Fruit fly (Drosophila melanogaster): ENCODE data around the gene CG15202.
A peak's percentile ranks its signal among the peaks of the same experiment; 100 is the strongest.
"Not testable (repeated sequence)": the region's sequence is repeated elsewhere in the genome, so short reads cannot be mapped to it uniquely, and the experiment has no call there.

Gene CG15202

dm6 chrX:11141785-11142591 lies at the start of gene CG15202, which contains the start of gene CG15199:
TSS of gene CG15202 (plus strand) at chrX:11142541.
TSS of gene CG15199 (minus strand) at chrX:11141835.
- TF ChIP-seq dmrt93B (GFP tag; optimal IDR thresholded peaks at IDR 0.05) (no peak), brk (GFP tag; optimal IDR thresholded peaks at IDR 0.05) (no peak), fru (GFP tag; optimal IDR thresholded peaks at IDR 0.05) (no peak), Vsx2 (GFP tag; optimal IDR thresholded peaks at IDR 0.05; ENCODE audit: partially characterized antibody) (no peak), Hr83 (GFP tag; optimal IDR thresholded peaks at IDR 0.05; ENCODE audit: poor library complexity, severe bottlenecking) (no peak), N (GFP tag; optimal IDR thresholded peaks at IDR 0.05) (no peak), tai (GFP tag; optimal IDR thresholded peaks at IDR 0.05) (no peak)

- TF ChIP-seq dsf (GFP tag; optimal IDR thresholded peaks at IDR 0.05; ENCODE audit: borderline replicate concordance), result no peak
- no peak for TF ChIP-seq CG9705 (GFP tag; optimal IDR thresholded peaks at IDR 0.05)
- TF ChIP-seq usp (GFP tag; optimal IDR thresholded peaks at IDR 0.05), result no peak
- no peak for TF ChIP-seq N (GFP tag; optimal IDR thresholded peaks at IDR 0.05)
- no peak for TF ChIP-seq Sp1 (GFP tag; optimal IDR thresholded peaks at IDR 0.05)
- no peak for TF ChIP-seq Vsx2 (GFP tag; optimal IDR thresholded peaks at IDR 0.05; ENCODE audit: partially characterized antibody)
- no peak for TF ChIP-seq h (GFP tag; optimal IDR thresholded peaks at IDR 0.05)
- TF ChIP-seq Jra (GFP tag; optimal IDR thresholded peaks at IDR 0.05), result no peak
- TF ChIP-seq psq (GFP tag; optimal IDR thresholded peaks at IDR 0.05), result no peak
- TF ChIP-seq CrebA (GFP tag; optimal IDR thresholded peaks at IDR 0.05; ENCODE audit: borderline replicate concordance), result no peak
- TF ChIP-seq dl (GFP tag; optimal IDR thresholded peaks at IDR 0.05; ENCODE audit: insufficient read depth in 1 of 2, partially characterized antibody in 2 of 2), result no peak
- TF ChIP-seq Abd-B (GFP tag; optimal IDR thresholded peaks at IDR 0.05), result no peak
- no peak for TF ChIP-seq br (GFP tag; optimal IDR thresholded peaks at IDR 0.05)
- no peak for TF ChIP-seq dmrt93B (GFP tag; optimal IDR thresholded peaks at IDR 0.05)
- TF ChIP-seq Myc (optimal IDR thresholded peaks at IDR 0.05), result no peak
- TF ChIP-seq jim (GFP tag; optimal IDR thresholded peaks at IDR 0.05), result no peak
- TF ChIP-seq ey (GFP tag; optimal IDR thresholded peaks at IDR 0.05), result no peak
These were observed 47.1 kb upstream of the CG15202 start for dm6 chrX:11095276-11095675.

dm6 chrX:11095973-11096372 lies 46.4 kb upstream of the CG15202 start, which contains the start of gene CG42249:
TSS of gene CG42249 (plus strand) at chrX:11096273.
- TF ChIP-seq jim, Hnf4, Jra (GFP tag; optimal IDR thresholded peaks at IDR 0.05): not testable (repeated sequence)

- TF ChIP-seq jim (GFP tag; optimal IDR thresholded peaks at IDR 0.05) (no peak), OdsH (GFP tag; optimal IDR thresholded peaks at IDR 0.05) (peak; percentile 48), Rel (GFP tag; optimal IDR thresholded peaks at IDR 0.05) (no peak), Rel (tag; optimal IDR thresholded peaks at IDR 0.05) (no peak), brk (GFP tag; optimal IDR thresholded peaks at IDR 0.05) (no peak), ey (GFP tag; optimal IDR thresholded peaks at IDR 0.05) (peak; percentile 41), sv (GFP tag; optimal IDR thresholded peaks at IDR 0.05) (peak; percentile 43), lola (GFP tag; optimal IDR thresholded peaks at IDR 0.05) (no peak), CG9705 (GFP tag; optimal IDR thresholded peaks at IDR 0.05) (no peak), Vsx2 (GFP tag; optimal IDR thresholded peaks at IDR 0.05; ENCODE audit: partially characterized antibody) (no peak), fru (GFP tag; optimal IDR thresholded peaks at IDR 0.05) (peak; percentile 38), Hr83 (GFP tag; optimal IDR thresholded peaks at IDR 0.05; ENCODE audit: poor library complexity, severe bottlenecking) (peak; percentile 8), tai (GFP tag; optimal IDR thresholded peaks at IDR 0.05) (no peak), Jra (GFP tag; optimal IDR thresholded peaks at IDR 0.05) (no peak), sage (GFP tag; optimal IDR thresholded peaks at IDR 0.05) (peak; percentile 54), Sp1 (GFP tag; optimal IDR thresholded peaks at IDR 0.05) (peak; percentile 48), Hr78 (GFP tag; optimal IDR thresholded peaks at IDR 0.05) (no peak), foxo (GFP tag; optimal IDR thresholded peaks at IDR 0.05) (peak in 1 of 2 experiments; percentile 58), rgr (GFP tag; optimal IDR thresholded peaks at IDR 0.05) (peak; percentile 34), pan (optimal IDR thresholded peaks at IDR 0.05) (no peak), Dfd (GFP tag; optimal IDR thresholded peaks at IDR 0.05) (no peak), usp (GFP tag; optimal IDR thresholded peaks at IDR 0.05) (no peak), psq (GFP tag; optimal IDR thresholded peaks at IDR 0.05) (peak; percentile 31), Mio (GFP tag; optimal IDR thresholded peaks at IDR 0.05) (no peak), h (GFP tag; optimal IDR thresholded peaks at IDR 0.05) (peak; percentile 62), CrebA (GFP tag; optimal IDR thresholded peaks at IDR 0.05; ENCODE audit: borderline replicate concordance) (no peak), Myc (optimal IDR thresholded peaks at IDR 0.05) (no peak), dsf (GFP tag; optimal IDR thresholded peaks at IDR 0.05; ENCODE audit: borderline replicate concordance) (no peak), woc (GFP tag; optimal IDR thresholded peaks at IDR 0.05) (peak; percentile 39), br (GFP tag; optimal IDR thresholded peaks at IDR 0.05) (peak; percentile 41), dmrt93B (GFP tag; optimal IDR thresholded peaks at IDR 0.05) (no peak), HLH106 (tag; optimal IDR thresholded peaks at IDR 0.05) (peak; percentile 64), Dif (GFP tag; optimal IDR thresholded peaks at IDR 0.05; ENCODE audit: partially characterized antibody) (no peak), CG32264 (GFP tag; optimal IDR thresholded peaks at IDR 0.05) (no peak)
These were observed 34.0 kb upstream of the CG15202 start, which contains the start of gene Hsp60A for dm6 chrX:11108148-11108844. TSS of gene Hsp60A (plus strand) at chrX:11108482.

All from whole organism, wandering third instar larva.